Worm (Caenorhabditis elegans): Measurements from ENCODE around the gene gmap-3.

- TF ChIP-seq lin-13 (GFP tag; optimal IDR thresholded peaks at IDR 0.05) (no peak), skn-1 (tag; optimal IDR thresholded peaks at IDR 0.05) (no peak), nhr-6 (tag; optimal IDR thresholded peaks at IDR 0.05) (no peak), lsy-2 (tag; optimal IDR thresholded peaks at IDR 0.05) (peak in 1 of 2 experiments; percentile 41), fos-1 (tag; optimal IDR thresholded peaks at IDR 0.05) (no peak)
Observed at ce11 chrX:12989205-12989604, 48.4 kb upstream of the gmap-3 start, which contains the start of gene F11C1.7.

Data from whole organism, L2 larva.